Fruit fly (Drosophila melanogaster): ENCODE results near the gene Dph5.

DNA sequence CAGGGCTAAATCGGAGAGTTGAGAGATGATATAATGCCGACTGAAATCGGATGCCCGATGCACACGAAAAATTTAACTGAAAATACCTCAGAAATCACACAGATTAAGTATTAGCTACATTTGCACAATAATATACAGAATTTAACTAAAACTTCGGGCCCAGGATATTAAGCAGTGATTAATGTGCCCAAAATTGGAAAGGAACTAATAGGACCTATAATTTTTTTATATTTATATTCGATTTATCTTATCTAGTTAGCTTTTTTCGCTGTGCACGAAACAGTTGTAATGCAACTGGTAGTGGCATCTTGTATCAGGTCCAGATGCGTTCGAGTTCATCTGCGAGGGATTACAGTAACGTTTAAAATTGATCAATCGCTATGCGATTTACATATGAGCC is 44.1 kb downstream of the Dph5 start:
- TF ChIP-seq psq (GFP tag; optimal IDR thresholded peaks at IDR 0.05) (no peak), N (GFP tag; optimal IDR thresholded peaks at IDR 0.05) (no peak)
